Worm (Caenorhabditis elegans): Measurements from ENCODE around the gene R07C12.1.

ce11 chrIV:4137472-4137871, 14.8 kb upstream of the R07C12.1 start, which contains the start of gene F49F1.9:
- TF ChIP-seq dmd-9 (GFP tag; IDR thresholded peaks at IDR 0.05) (no peak), nhr-11 (tag; optimal IDR thresholded peaks at IDR 0.05) (no peak), F44E2.7 (GFP tag; IDR thresholded peaks at IDR 0.05) (no peak), rbr-2 (tag; optimal IDR thresholded peaks at IDR 0.05) (no peak), mxl-2 (GFP tag; conservative IDR thresholded peaks at IDR 0.05) (no peak), hlh-11 (tag; optimal IDR thresholded peaks at IDR 0.05) (no peak), mxl-3 (GFP tag; optimal IDR thresholded peaks at IDR 0.05) (no peak), jun-1 (tag; optimal IDR thresholded peaks at IDR 0.05) (no peak), madf-5 (GFP tag; IDR thresholded peaks at IDR 0.05) (no peak), pha-4 (GFP tag; IDR thresholded peaks at IDR 0.05) (no peak), pha-4 (tag; optimal IDR thresholded peaks at IDR 0.05) (no peak), skn-1 (tag; optimal IDR thresholded peaks at IDR 0.05) (no peak), aly-2 (tag; optimal IDR thresholded peaks at IDR 0.05) (no peak)

All from whole organism, L4 larva.